Worm (Caenorhabditis elegans) whole organism, L1 larva: Measurements from ENCODE around the gene lury-1.

ENCODE experiments used
- ceh-8 ChIP-seq: fragments of 200-800 bp; sonication (Bioruptor generic); optimal IDR thresholded peaks from 2 replicates; lab custom pipeline; 2018; ENCODE audit warnings: mild to moderate bottlenecking, missing genetic modification characterization, moderate library complexity, missing compliant biosample characterization
- egl-13 ChIP-seq: sonication (generic microtip); optimal IDR thresholded peaks from 2 replicates; lab custom pipeline; 2016; ENCODE audit warnings: missing genotype, missing genetic modification reagents, missing genetic modification characterization, missing compliant biosample characterization
- lin-39 ChIP-seq: fragments of 150-350 bp; optimal IDR thresholded peaks from 2 replicates; lab custom pipeline; 2014; ENCODE audit warnings: missing biosample characterization, missing genetic modification reagents, missing genetic modification characterization
- mdl-1 ChIP-seq, 2 experiments: fragments of 150-350 bp; optimal IDR thresholded peaks; 2 replicates each; lab custom pipeline; 2014 to 2017; ENCODE audit warnings: missing biosample characterization in 2 of 2, missing genetic modification characterization in 2 of 2, inconsistent platforms in 1 of 2
- nhr-237 ChIP-seq: fragments of 150-350 bp; optimal IDR thresholded peaks from 2 replicates; lab custom pipeline; 2014; ENCODE audit warnings: missing biosample characterization, missing genetic modification characterization
- skn-1 ChIP-seq: fragments of 150-350 bp; optimal IDR thresholded peaks from 2 replicates; lab custom pipeline; 2014; ENCODE audit warnings: missing biosample characterization, missing genetic modification characterization
- unc-130 ChIP-seq: fragments of 150-350 bp; optimal IDR thresholded peaks from 2 replicates; lab custom pipeline; 2017; ENCODE audit warnings: missing biosample characterization, missing genetic modification characterization, inconsistent platforms
- ztf-11 ChIP-seq, 2 experiments: sonication (generic microtip); optimal IDR thresholded peaks; 2 replicates each; lab custom pipeline; 2016 to 2017; ENCODE audit warnings: missing genetic modification characterization in 2 of 2, missing biosample characterization in 1 of 2, missing compliant biosample characterization in 1 of 2

ce11 chrIII:12230195-12230594 lies 44.0 kb downstream of the lury-1 start:
- TF ChIP-seq nhr-237 (tag; lab: Kevin White, UChicago) (no peak), lin-39 (no peak), skn-1 (tag; lab: Kevin White, UChicago) (no peak), mdl-1 (tag; optimal IDR thresholded peaks at IDR 0.05; lab: Kevin White, UChicago) (no peak), egl-13 (tag; lab: Kevin White, UChicago) (no peak), ceh-8 (GFP tag; lab: Kevin White, UChicago) (no peak), unc-130 (no peak), ztf-11 (tag; optimal IDR thresholded peaks at IDR 0.05; lab: Kevin White, UChicago) (no peak)
